Worm (Caenorhabditis elegans) whole organism, late embryonic: ENCODE measurements around the gene anoh-1.
A peak's percentile ranks its signal among the peaks of the same experiment; 100 is the strongest.

Experiments used
- C38D4.7 ChIP-seq: fragments of 200-800 bp; sonication (Bioruptor generic); optimal IDR thresholded peaks from 2 replicates; lab custom pipeline; 2018; ENCODE audit warnings: mild to moderate bottlenecking, missing genetic modification characterization, moderate library complexity, missing compliant biosample characterization
- F13H6.1 ChIP-seq: sonication (generic microtip); optimal IDR thresholded peaks from 2 replicates; lab custom pipeline; 2016; ENCODE audit warnings: missing genetic modification characterization, missing compliant biosample characterization
- K02D7.2 ChIP-seq: sonication (generic microtip); optimal IDR thresholded peaks from 2 replicates; lab custom pipeline; 2017; ENCODE audit warnings: mild to moderate bottlenecking, missing genetic modification characterization, missing compliant biosample characterization
- T23F11.4 ChIP-seq: fragments of 200-800 bp; sonication (Bioruptor generic); optimal IDR thresholded peaks from 2 replicates; lab custom pipeline; 2018; ENCODE audit warnings: mild to moderate bottlenecking, missing genetic modification characterization, missing compliant biosample characterization
- ama-1 ChIP-seq: fragments of 150-350 bp; optimal IDR thresholded peaks from 2 replicates; lab custom pipeline; 2014
- ceh-18 ChIP-seq: sonication (generic microtip); optimal IDR thresholded peaks from 2 replicates; lab custom pipeline; 2016; ENCODE audit warnings: missing genetic modification characterization, missing compliant biosample characterization
- ceh-19 ChIP-seq: fragments of 200-800 bp; sonication (Bioruptor generic); optimal IDR thresholded peaks from 2 replicates; lab custom pipeline; 2018; ENCODE audit warnings: mild to moderate bottlenecking, missing genetic modification characterization, missing compliant biosample characterization
- ceh-2 ChIP-seq: sonication (generic microtip); optimal IDR thresholded peaks from 2 replicates; lab custom pipeline; 2016; ENCODE audit warnings: missing genotype, missing genetic modification characterization, missing compliant biosample characterization
- ceh-22 ChIP-seq: sonication (generic microtip); optimal IDR thresholded peaks from 2 replicates; lab custom pipeline; 2017; ENCODE audit warnings: missing biosample characterization, missing genetic modification characterization
- ceh-24 ChIP-seq: sonication (generic microtip); optimal IDR thresholded peaks from 2 replicates; lab custom pipeline; 2016; ENCODE audit warnings: mild to moderate bottlenecking, missing genetic modification characterization, missing compliant biosample characterization
- ceh-31 ChIP-seq: sonication (generic microtip); optimal IDR thresholded peaks from 2 replicates; lab custom pipeline; 2016; ENCODE audit warnings: missing genetic modification characterization, missing compliant biosample characterization
- ceh-48 ChIP-seq: sonication (generic microtip); optimal IDR thresholded peaks from 2 replicates; lab custom pipeline; 2016; ENCODE audit warnings: missing genetic modification characterization, inconsistent platforms, missing compliant biosample characterization
- dve-1 ChIP-seq: sonication (generic microtip); optimal IDR thresholded peaks from 2 replicates; lab custom pipeline; 2017; ENCODE audit warnings: antibody characterized with exemption, mild to moderate bottlenecking, missing genetic modification characterization, missing compliant biosample characterization
- elt-2 ChIP-seq: sonication (generic microtip); optimal IDR thresholded peaks from 2 replicates; lab custom pipeline; 2016; ENCODE audit warnings: missing genetic modification reagents, missing genetic modification characterization, missing compliant biosample characterization
- eyg-1 ChIP-seq: sonication (generic microtip); optimal IDR thresholded peaks from 2 replicates; lab custom pipeline; 2016; ENCODE audit warnings: missing genotype, missing genetic modification characterization, missing compliant biosample characterization
- fkh-10 ChIP-seq: fragments of 150-350 bp; optimal IDR thresholded peaks from 2 replicates; lab custom pipeline; 2014; ENCODE audit warnings: missing biosample characterization, missing genetic modification reagents, missing genetic modification characterization
- gmeb-2 ChIP-seq: sonication (generic microtip); optimal IDR thresholded peaks from 2 replicates; lab custom pipeline; 2016; ENCODE audit warnings: missing genetic modification characterization, inconsistent platforms, missing compliant biosample characterization
- hlh-30 ChIP-seq: sonication (generic microtip); optimal IDR thresholded peaks from 2 replicates; lab custom pipeline; 2017; ENCODE audit warnings: antibody characterized with exemption, missing genetic modification characterization, missing compliant biosample characterization; ENCODE audit not compliant: insufficient read depth
- hlh-6 ChIP-seq: sonication (generic microtip); optimal IDR thresholded peaks from 2 replicates; lab custom pipeline; 2016; ENCODE audit warnings: missing genotype, missing genetic modification characterization, missing compliant biosample characterization
- hlh-8 ChIP-seq: sonication (generic microtip); optimal IDR thresholded peaks from 2 replicates; lab custom pipeline; 2016; ENCODE audit warnings: missing genotype, missing genetic modification characterization, missing compliant biosample characterization
- lim-6 ChIP-seq: sonication (generic microtip); optimal IDR thresholded peaks from 2 replicates; lab custom pipeline; 2016; ENCODE audit warnings: missing genetic modification characterization, missing compliant biosample characterization
- madf-2 ChIP-seq: sonication (generic microtip); optimal IDR thresholded peaks from 2 replicates; lab custom pipeline; 2017; ENCODE audit warnings: missing genetic modification characterization, missing compliant biosample characterization
- nfya-1 ChIP-seq: sonication (generic microtip); optimal IDR thresholded peaks from 2 replicates; lab custom pipeline; 2017; ENCODE audit warnings: missing genetic modification characterization, mild to moderate bottlenecking, missing compliant biosample characterization, antibody characterized with exemption, moderate library complexity
- nhr-11 ChIP-seq: fragments of 150-350 bp; optimal IDR thresholded peaks from 2 replicates; lab custom pipeline; 2014; ENCODE audit warnings: missing biosample characterization, missing genetic modification characterization
- nhr-232 ChIP-seq: sonication (generic microtip); optimal IDR thresholded peaks from 2 replicates; lab custom pipeline; 2016; ENCODE audit warnings: missing genetic modification characterization, missing compliant biosample characterization
- npax-4 ChIP-seq: sonication (generic microtip); optimal IDR thresholded peaks from 2 replicates; lab custom pipeline; 2016; ENCODE audit warnings: missing genetic modification characterization, missing compliant biosample characterization
- odd-2 ChIP-seq: sonication (generic microtip); optimal IDR thresholded peaks from 2 replicates; lab custom pipeline; 2017; ENCODE audit warnings: antibody characterized with exemption, mild to moderate bottlenecking, missing genetic modification characterization, missing compliant biosample characterization
- pat-9 ChIP-seq: fragments of 200-800 bp; sonication (Bioruptor generic); optimal IDR thresholded peaks from 2 replicates; lab custom pipeline; 2018; ENCODE audit warnings: mild to moderate bottlenecking, missing genetic modification characterization, moderate library complexity, missing compliant biosample characterization
- pha-4 ChIP-seq: fragments of 150-350 bp; optimal IDR thresholded peaks from 2 replicates; lab custom pipeline; 2018; ENCODE audit warnings: missing biosample characterization, missing genetic modification reagents, missing genetic modification characterization
- pros-1 ChIP-seq: fragments of 150-350 bp; optimal IDR thresholded peaks from 2 replicates; lab custom pipeline; 2014; ENCODE audit warnings: missing biosample characterization, missing genetic modification reagents, missing genetic modification characterization
- ref-2 ChIP-seq: sonication (generic microtip); optimal IDR thresholded peaks from 2 replicates; lab custom pipeline; 2016; ENCODE audit warnings: missing genetic modification characterization, missing compliant biosample characterization
- sox-4 ChIP-seq: sonication (generic microtip); optimal IDR thresholded peaks from 2 replicates; lab custom pipeline; 2017; ENCODE audit warnings: mild to moderate bottlenecking, missing genetic modification characterization, inconsistent platforms, missing compliant biosample characterization
- tbx-7 ChIP-seq: sonication (generic microtip); optimal IDR thresholded peaks from 2 replicates; lab custom pipeline; 2016; ENCODE audit warnings: missing genotype, missing genetic modification characterization, missing compliant biosample characterization
- unc-3 ChIP-seq, 2 experiments: fragments of 200-800 bp in 1 of 2; sonication (Bioruptor generic) in 1 of 2; sonication (generic microtip) in 1 of 2; conservative IDR thresholded peaks in 1 of 2; optimal IDR thresholded peaks in 1 of 2; 2 replicates each; pipeline versions ENCODE4 v1.3.6 to Lab custom; 2016 to 2022; ENCODE audit warnings: missing compliant biosample characterization in 2 of 2, missing genetic modification characterization in 2 of 2, missing genetic modification reagents in 1 of 2

The anoh-1 gene

ce11 chrIII:13246265-13246664 lies at the start of gene anoh-1:
anoh-1 (plus strand) TSS chrIII:13246565.
- TF ChIP-seq tbx-7 (tag; lab: Kevin White, UChicago) (no peak), ref-2 (tag; lab: Kevin White, UChicago) (no peak), elt-2 (no peak), ceh-48 (tag; lab: Kevin White, UChicago) (no peak), ceh-2 (tag; lab: Kevin White, UChicago) (no peak), ceh-22 (no peak), T23F11.4 (GFP tag; lab: Kevin White, UChicago) (no peak), C38D4.7 (GFP tag; lab: Kevin White, UChicago) (no peak), dve-1 (tag; lab: Kevin White, UChicago) (no peak), lim-6 (tag; lab: Kevin White, UChicago) (no peak), ceh-31 (tag; lab: Kevin White, UChicago) (no peak), nhr-232 (tag; lab: Kevin White, UChicago) (no peak), sox-4 (no peak), hlh-6 (tag; lab: Kevin White, UChicago) (no peak), ceh-18 (tag; lab: Kevin White, UChicago) (no peak), madf-2 (no peak), pha-4 (tag; lab: Kevin White, UChicago) (no peak), ceh-24 (tag; lab: Kevin White, UChicago) (no peak), hlh-30 (tag; lab: Kevin White, UChicago) (no peak), ama-1 (lab: Kevin White, UChicago) (no peak)

DNA sequence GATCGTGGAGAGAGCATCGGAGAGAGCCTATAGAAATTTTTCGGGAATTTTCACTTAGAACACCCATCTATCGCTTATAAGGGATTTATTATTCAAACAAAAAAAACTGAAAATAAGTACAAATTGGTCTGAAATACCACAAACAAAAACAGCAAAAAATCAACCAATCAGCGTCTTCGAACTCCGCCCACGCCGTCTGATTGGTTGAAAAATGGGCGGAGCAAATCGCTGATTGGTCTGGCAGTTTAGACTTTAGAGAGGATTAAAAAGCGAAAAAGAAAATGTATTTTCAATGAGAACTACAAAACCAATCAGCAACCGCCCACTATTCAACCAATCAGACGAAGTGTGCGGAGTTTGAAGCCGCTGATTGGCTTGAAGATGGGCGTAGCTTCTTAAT lies 45.3 kb upstream of the anoh-1 start:
- TF ChIP-seq nhr-11 (no peak), nfya-1 (tag; lab: Kevin White, UChicago) (peak; percentile 95)

- TF ChIP-seq ceh-19, result no peak
- peak; percentile 94 for TF ChIP-seq nfya-1 (tag; lab: Kevin White, UChicago)
- TF ChIP-seq dve-1 (tag; lab: Kevin White, UChicago), result no peak
Measured at ce11 chrIII:13201901-13202300, 44.5 kb upstream of the anoh-1 start.

- TF ChIP-seq lim-6 (tag; lab: Kevin White, UChicago) (no peak), K02D7.2 (tag; lab: Kevin White, UChicago) (peak; percentile 17), ceh-24 (tag; lab: Kevin White, UChicago) (no peak)
Measured at ce11 chrIII:13204682-13205081, 41.7 kb upstream of the anoh-1 start, which contains the start of gene Y39E4B.11. Y39E4B.11 (plus strand) TSS chrIII:13204982.

ce11 chrIII:13208978-13209377 lies 37.4 kb upstream of the anoh-1 start:
- TF ChIP-seq F13H6.1 (tag; lab: Kevin White, UChicago) (no peak), ceh-31 (tag; lab: Kevin White, UChicago) (no peak), nhr-11 (no peak), lim-6 (tag; lab: Kevin White, UChicago) (no peak), T23F11.4 (GFP tag; lab: Kevin White, UChicago) (no peak), pros-1 (tag; lab: Kevin White, UChicago) (no peak), npax-4 (no peak), nhr-232 (tag; lab: Kevin White, UChicago) (no peak), fkh-10 (GFP tag; lab: Kevin White, UChicago) (no peak), pat-9 (tag; lab: Kevin White, UChicago) (no peak), gmeb-2 (no peak), odd-2 (no peak), unc-3 (GFP tag; conservative IDR thresholded peaks at IDR 0.05; lab: Robert Waterston, UW) (no peak), unc-3 (tag; optimal IDR thresholded peaks at IDR 0.05; lab: Kevin White, UChicago) (no peak), C38D4.7 (GFP tag; lab: Kevin White, UChicago) (no peak), hlh-8 (tag; lab: Kevin White, UChicago) (no peak), eyg-1 (tag; lab: Kevin White, UChicago) (no peak)
